Fruit fly (Drosophila melanogaster): ENCODE results near the gene Sema1a.

Sema1a gene

dm6 chr2L:8574947-8575346 lies 33.0 kb downstream of the Sema1a start (continued):
- TF ChIP-seq mld (GFP tag; IDR thresholded peaks at IDR 0.05; ENCODE audit: partially characterized antibody), result no peak
- TF ChIP-seq Sry-δ (GFP tag; optimal IDR thresholded peaks at IDR 0.05), result peak; percentile 13
- TF ChIP-seq trh (GFP tag; optimal IDR thresholded peaks at IDR 0.05), result peak; percentile 69
- peak; percentile 39; the same call in 1 of the 2 replicates for TF ChIP-seq al (GFP tag; IDR thresholded peaks at IDR 0.05)
- peak; percentile 76 for TF ChIP-seq CG5953 (GFP tag; IDR thresholded peaks at IDR 0.05)
- peak in 1 of 2 experiments; percentile 91 for TF ChIP-seq eve (GFP tag; optimal IDR thresholded peaks at IDR 0.05)
- peak; percentile 49; the same call in 1 of the 2 replicates for TF ChIP-seq toy (GFP tag; IDR thresholded peaks at IDR 0.05)
- peak; percentile 51 for TF ChIP-seq pnt (GFP tag; optimal IDR thresholded peaks at IDR 0.05)
- peak; percentile 88 for TF ChIP-seq E2f1 (GFP tag; IDR thresholded peaks at IDR 0.05)
- peak; percentile 74 for TF ChIP-seq Abd-B (GFP tag; optimal IDR thresholded peaks at IDR 0.05)
- TF ChIP-seq CG12236 (GFP tag; optimal IDR thresholded peaks at IDR 0.05), result no peak
- TF ChIP-seq CG30403 (GFP tag; optimal IDR thresholded peaks at IDR 0.05), result peak; percentile 83
- peak; percentile 90 for TF ChIP-seq Ada2b (GFP tag; IDR thresholded peaks at IDR 0.05)
- no peak for TF ChIP-seq hkb (optimal IDR thresholded peaks at IDR 0.05)
- TF ChIP-seq hkb (GFP tag; IDR thresholded peaks at IDR 0.05), result peak; percentile 93
- no peak for TF ChIP-seq emc (GFP tag; optimal IDR thresholded peaks at IDR 0.05)
- peak; percentile 31 for TF ChIP-seq Atf-2 (GFP tag; optimal IDR thresholded peaks at IDR 0.05)
- TF ChIP-seq HmgZ (tag; optimal IDR thresholded peaks at IDR 0.05), result peak; percentile 47
- TF ChIP-seq Xrp1 (GFP tag; IDR thresholded peaks at IDR 0.05), result peak; percentile 98
- TF ChIP-seq Atf6 (GFP tag; IDR thresholded peaks at IDR 0.05), result peak; percentile 78; the same call in 1 of the 2 replicates
- no peak for TF ChIP-seq tna (GFP tag; IDR thresholded peaks at IDR 0.05; ENCODE audit: partially characterized antibody)
- peak; percentile 70 for TF ChIP-seq CG12071 (GFP tag; optimal IDR thresholded peaks at IDR 0.05)
- TF ChIP-seq CG7357 (GFP tag; IDR thresholded peaks at IDR 0.05), result peak; percentile 72
- TF ChIP-seq Scr (GFP tag; IDR thresholded peaks at IDR 0.05; ENCODE audit: partially characterized antibody), result no peak
- TF ChIP-seq cato (GFP tag; optimal IDR thresholded peaks at IDR 0.05; ENCODE audit: borderline replicate concordance), result peak; percentile 83
- no peak for TF ChIP-seq lov (optimal IDR thresholded peaks at IDR 0.05)
- TF ChIP-seq lov (GFP tag; IDR thresholded peaks at IDR 0.05), result peak; percentile 92
- no peak for TF ChIP-seq sc (optimal IDR thresholded peaks at IDR 0.05)
- TF ChIP-seq sc (GFP tag; optimal IDR thresholded peaks at IDR 0.05), result peak; percentile 86
- no peak for TF ChIP-seq CG3995 (GFP tag; optimal IDR thresholded peaks at IDR 0.05)
- TF ChIP-seq CG16863 (GFP tag; optimal IDR thresholded peaks at IDR 0.05), result peak; percentile 32
- no peak for TF ChIP-seq CG6765 (GFP tag; optimal IDR thresholded peaks at IDR 0.05)
- TF ChIP-seq Deaf1 (tag; optimal IDR thresholded peaks at IDR 0.05), result peak; percentile 47
- peak; percentile 93 for TF ChIP-seq gem (tag; optimal IDR thresholded peaks at IDR 0.05)
- no peak for TF ChIP-seq luna (GFP tag; optimal IDR thresholded peaks at IDR 0.05)
- TF ChIP-seq PHDP (tag; optimal IDR thresholded peaks at IDR 0.05), result peak; percentile 88
- no peak for TF ChIP-seq bbx (GFP tag; IDR thresholded peaks at IDR 0.05; ENCODE audit: partially characterized antibody)
- TF ChIP-seq Neu2 (GFP tag; optimal IDR thresholded peaks at IDR 0.05; ENCODE audit: borderline replicate concordance), result no peak
- TF ChIP-seq Vsx1 (GFP tag; optimal IDR thresholded peaks at IDR 0.05), result peak; percentile 67
- TF ChIP-seq CG13894 (tag; optimal IDR thresholded peaks at IDR 0.05), result no peak
- TF ChIP-seq ash1 (GFP tag; optimal IDR thresholded peaks at IDR 0.05), result no peak
- peak; percentile 5 for TF ChIP-seq CG17912 (GFP tag; optimal IDR thresholded peaks at IDR 0.05)
- peak; percentile 76 for TF ChIP-seq CG17385 (GFP tag; optimal IDR thresholded peaks at IDR 0.05)
- TF ChIP-seq dmrt99B (tag; optimal IDR thresholded peaks at IDR 0.05), result peak; percentile 92
- peak; percentile 67; the same call in 1 of the 2 replicates for TF ChIP-seq CG11247 (GFP tag; IDR thresholded peaks at IDR 0.05)
- peak; percentile 71 for TF ChIP-seq CG13775 (GFP tag; optimal IDR thresholded peaks at IDR 0.05)
- TF ChIP-seq twi (tag; optimal IDR thresholded peaks at IDR 0.05), result peak; percentile 86
- peak; percentile 87 for TF ChIP-seq CG3726 (GFP tag; IDR thresholded peaks at IDR 0.05)
- peak; percentile 89 for TF ChIP-seq CG34422 (GFP tag; IDR thresholded peaks at IDR 0.05)
- peak; percentile 93 to 96 for TF ChIP-seq bsh (GFP tag; optimal IDR thresholded peaks at IDR 0.05)
- TF ChIP-seq CG18764 (GFP tag; optimal IDR thresholded peaks at IDR 0.05), result peak; percentile 72
- TF ChIP-seq CG4707 (GFP tag; optimal IDR thresholded peaks at IDR 0.05), result peak; percentile 81

All from whole organism, embryonic.